Fruit fly (Drosophila melanogaster) whole organism, prepupa: ENCODE data around the gene CG10802.

ENCODE experiments used
- Blimp-1 ChIP-seq: fragments of 200-800 bp; sonication (Bioruptor generic); optimal IDR thresholded peaks from 3 replicates; lab custom pipeline; 2017; ENCODE audit warnings: missing biosample characterization, missing genetic modification characterization, mild to moderate bottlenecking, moderate library complexity, missing genetic modification reagents
- CG10631 ChIP-seq: fragments of 200-800 bp; sonication (Bioruptor generic); optimal IDR thresholded peaks from 2 replicates; lab custom pipeline; 2016; ENCODE audit warnings: missing biosample characterization, missing genetic modification characterization
- CG10669 ChIP-seq: fragments of 200-800 bp; sonication (Bioruptor generic); optimal IDR thresholded peaks from 3 replicates; lab custom pipeline; 2018; ENCODE audit warnings: missing biosample characterization, mild to moderate bottlenecking, missing genetic modification characterization, moderate library complexity
- CG11294 ChIP-seq: fragments of 200-800 bp; sonication (Bioruptor generic); IDR thresholded peaks from 2 replicates; pipeline ENCODE4 v1.3.6; 2022; ENCODE audit warnings: missing biosample characterization, missing genetic modification characterization
- CG11762 ChIP-seq: fragments of 200-800 bp; sonication (Bioruptor generic); optimal IDR thresholded peaks from 3 replicates; lab custom pipeline; 2016; ENCODE audit warnings: missing biosample characterization, missing genetic modification characterization; ENCODE audit not compliant: insufficient read depth
- CG11902 ChIP-seq: fragments of 200-800 bp; sonication (Bioruptor generic); optimal IDR thresholded peaks from 3 replicates; lab custom pipeline; 2016; ENCODE audit warnings: missing biosample characterization, missing genetic modification characterization
- CG15336 ChIP-seq: fragments of 200-800 bp; sonication (Bioruptor generic); IDR thresholded peaks from 2 replicates; pipeline ENCODE4 v1.3.6; 2022; ENCODE audit warnings: missing biosample characterization, missing genetic modification characterization
- CG1621 ChIP-seq: fragments of 200-800 bp; sonication (Bioruptor generic); optimal IDR thresholded peaks from 3 replicates; lab custom pipeline; 2018; ENCODE audit warnings: missing biosample characterization, mild to moderate bottlenecking, missing genetic modification characterization
- CG16779 ChIP-seq: fragments of 200-800 bp; sonication (Bioruptor generic); optimal IDR thresholded peaks from 3 replicates; lab custom pipeline; 2017; ENCODE audit warnings: missing biosample characterization, mild to moderate bottlenecking, missing genetic modification characterization
- CG3032 ChIP-seq: fragments of 200-800 bp; optimal IDR thresholded peaks from 2 replicates; lab custom pipeline; 2019; ENCODE audit warnings: missing biosample characterization, mild to moderate bottlenecking, missing genetic modification characterization, moderate library complexity
- CG31627 ChIP-seq: fragments of 200-800 bp; sonication (Bioruptor generic); optimal IDR thresholded peaks from 3 replicates; lab custom pipeline; 2016; ENCODE audit warnings: missing biosample characterization, missing genetic modification characterization
- CG32006 ChIP-seq: fragments of 200-800 bp; sonication (Bioruptor generic); optimal IDR thresholded peaks from 3 replicates; lab custom pipeline; 2017; ENCODE audit warnings: missing biosample characterization, mild to moderate bottlenecking, missing genetic modification characterization
- CG34406 ChIP-seq: fragments of 200-800 bp; sonication (Bioruptor generic); optimal IDR thresholded peaks from 3 replicates; lab custom pipeline; 2016; ENCODE audit warnings: missing biosample characterization, missing genetic modification characterization
- CG3919 ChIP-seq: fragments of 200-800 bp; sonication (Bioruptor generic); optimal IDR thresholded peaks from 3 replicates; lab custom pipeline; 2016; ENCODE audit warnings: missing biosample characterization, missing genetic modification characterization
- CG4318 ChIP-seq: fragments of 200-800 bp; sonication (Bioruptor generic); optimal IDR thresholded peaks from 3 replicates; lab custom pipeline; 2017; ENCODE audit warnings: missing biosample characterization, mild to moderate bottlenecking, missing genetic modification characterization
- CG6163 ChIP-seq: fragments of 200-800 bp; sonication (Bioruptor generic); IDR thresholded peaks from 3 replicates; pipeline ENCODE4 v1.3.6; 2022; ENCODE audit warnings: missing biosample characterization, missing genetic modification characterization
- CG6792 ChIP-seq: fragments of 200-800 bp; sonication (Bioruptor generic); optimal IDR thresholded peaks from 3 replicates; lab custom pipeline; 2016; ENCODE audit warnings: missing biosample characterization, missing genetic modification characterization
- CG6808 ChIP-seq: fragments of 200-800 bp; sonication (Bioruptor generic); optimal IDR thresholded peaks from 3 replicates; lab custom pipeline; 2017; ENCODE audit warnings: missing biosample characterization, missing genetic modification characterization, mild to moderate bottlenecking, moderate library complexity, missing genetic modification reagents
- CG6854 ChIP-seq: fragments of 200-800 bp; sonication (Bioruptor generic); optimal IDR thresholded peaks from 2 replicates; lab custom pipeline; 2017; ENCODE audit warnings: missing biosample characterization, mild to moderate bottlenecking, missing genetic modification characterization
- CG8119 ChIP-seq: fragments of 200-800 bp; sonication (Bioruptor generic); IDR thresholded peaks from 3 replicates; pipeline ENCODE4 v1.3.6; 2022; ENCODE audit warnings: missing biosample characterization, missing genetic modification characterization
- CG8319 ChIP-seq: fragments of 200-800 bp; sonication (Bioruptor generic); optimal IDR thresholded peaks from 3 replicates; lab custom pipeline; 2016; ENCODE audit warnings: missing biosample characterization, missing genetic modification characterization
- CG9139 ChIP-seq: fragments of 200-800 bp; sonication (Bioruptor generic); optimal IDR thresholded peaks from 3 replicates; lab custom pipeline; 2017; ENCODE audit warnings: missing biosample characterization, mild to moderate bottlenecking, missing genetic modification characterization
- Eip75B ChIP-seq: fragments of 200-800 bp; sonication (Bioruptor generic); optimal IDR thresholded peaks from 3 replicates; lab custom pipeline; 2016; ENCODE audit warnings: missing biosample characterization, missing genetic modification characterization
- Eip78C ChIP-seq: fragments of 200-800 bp; sonication (Bioruptor generic); peaks from one replicate; lab custom pipeline; 2016; ENCODE audit warnings: missing biosample characterization, missing genetic modification characterization
- Eip93F ChIP-seq: fragments of 200-800 bp; sonication (Bioruptor generic); optimal IDR thresholded peaks from 2 replicates; lab custom pipeline; 2016; ENCODE audit warnings: missing biosample characterization, mild to moderate bottlenecking, missing genetic modification characterization
- Ets21C ChIP-seq: fragments of 200-800 bp; sonication (Bioruptor generic); optimal IDR thresholded peaks from 3 replicates; lab custom pipeline; 2016; ENCODE audit warnings: missing biosample characterization, missing genetic modification characterization
- Gug ChIP-seq: fragments of 200-800 bp; sonication (Bioruptor generic); IDR thresholded peaks from 2 replicates; pipeline ENCODE4 v1.3.6; 2022; ENCODE audit warnings: missing biosample characterization, missing genetic modification characterization
- Hr38 ChIP-seq: sonication (Bioruptor generic); optimal IDR thresholded peaks from 2 replicates; lab custom pipeline; 2016; ENCODE audit warnings: missing biosample characterization, missing genetic modification characterization
- Hr4 ChIP-seq: fragments of 200-800 bp; sonication (Bioruptor generic); optimal IDR thresholded peaks from 3 replicates; lab custom pipeline; 2016; ENCODE audit warnings: missing biosample characterization, missing genetic modification characterization
- Lpt ChIP-seq: fragments of 200-800 bp; sonication (Bioruptor generic); optimal IDR thresholded peaks from 3 replicates; lab custom pipeline; 2016; ENCODE audit warnings: missing biosample characterization, missing genetic modification characterization
- Met ChIP-seq: fragments of 200-800 bp; sonication (Bioruptor generic); optimal IDR thresholded peaks from 3 replicates; lab custom pipeline; 2016; ENCODE audit warnings: missing biosample characterization, missing genetic modification characterization
- Sox102F ChIP-seq: fragments of 200-800 bp; sonication (Bioruptor generic); optimal IDR thresholded peaks from 2 replicates; lab custom pipeline; 2016; ENCODE audit warnings: missing biosample characterization, mild to moderate bottlenecking, missing genetic modification characterization
- Sox14 ChIP-seq: fragments of 200-800 bp; sonication (Bioruptor generic); optimal IDR thresholded peaks from 3 replicates; lab custom pipeline; 2016; ENCODE audit warnings: missing biosample characterization, missing genetic modification characterization
- achi ChIP-seq: fragments of 200-800 bp; sonication (Bioruptor generic); optimal IDR thresholded peaks from 3 replicates; lab custom pipeline; 2016; ENCODE audit warnings: missing biosample characterization, missing genetic modification characterization
- acj6 ChIP-seq: fragments of 200-800 bp; sonication (Bioruptor generic); optimal IDR thresholded peaks from 3 replicates; lab custom pipeline; 2016; ENCODE audit warnings: missing biosample characterization, missing genetic modification characterization
- cyc ChIP-seq: fragments of 200-800 bp; sonication (Bioruptor generic); optimal IDR thresholded peaks from 3 replicates; lab custom pipeline; 2016; ENCODE audit warnings: missing biosample characterization, missing genetic modification characterization
- dac ChIP-seq: fragments of 200-800 bp; sonication (Bioruptor generic); optimal IDR thresholded peaks from 2 replicates; lab custom pipeline; 2017; ENCODE audit warnings: missing biosample characterization, mild to moderate bottlenecking, missing genetic modification characterization
- dsx ChIP-seq: fragments of 200-800 bp; optimal IDR thresholded peaks from 3 replicates; lab custom pipeline; 2019; ENCODE audit warnings: missing biosample characterization, mild to moderate bottlenecking, missing genetic modification characterization, moderate library complexity; ENCODE audit not compliant: poor library complexity, severe bottlenecking
- eg ChIP-seq: fragments of 200-800 bp; sonication (Bioruptor generic); IDR thresholded peaks from 3 replicates; pipeline ENCODE4 v1.3.6; 2022; ENCODE audit warnings: missing biosample characterization, missing genetic modification characterization
- esn ChIP-seq: fragments of 200-800 bp; sonication (Bioruptor generic); optimal IDR thresholded peaks from 2 replicates; lab custom pipeline; 2016; ENCODE audit warnings: missing biosample characterization, mild to moderate bottlenecking, missing genetic modification characterization, moderate library complexity
- fd59A ChIP-seq: fragments of 200-800 bp; sonication (Bioruptor generic); optimal IDR thresholded peaks from 2 replicates; lab custom pipeline; 2017; ENCODE audit warnings: missing biosample characterization, mild to moderate bottlenecking, missing genetic modification characterization, missing genetic modification reagents
- fkh ChIP-seq: fragments of 200-800 bp; sonication (Bioruptor generic); optimal IDR thresholded peaks from 3 replicates; lab custom pipeline; 2017; ENCODE audit warnings: missing biosample characterization, mild to moderate bottlenecking, missing genetic modification characterization, moderate library complexity
- net ChIP-seq: fragments of 200-800 bp; sonication (Bioruptor generic); optimal IDR thresholded peaks from 3 replicates; lab custom pipeline; 2016; ENCODE audit warnings: missing biosample characterization, missing genetic modification characterization
- salr ChIP-seq, 2 experiments: fragments of 200-800 bp; sonication (Bioruptor generic); optimal IDR thresholded peaks; 3 replicates each; lab custom pipeline; 2016 to 2018; ENCODE audit warnings: missing biosample characterization in 2 of 2, missing genetic modification characterization in 2 of 2, mild to moderate bottlenecking in 1 of 2
- ss ChIP-seq, 2 experiments: fragments of 200-800 bp; sonication (Bioruptor generic); optimal IDR thresholded peaks; 2 replicates in 1 of 2; 3 replicates in 1 of 2; lab custom pipeline; 2017 to 2018; ENCODE audit warnings: mild to moderate bottlenecking in 2 of 2, missing biosample characterization in 2 of 2, missing genetic modification characterization in 2 of 2, moderate library complexity in 1 of 2
- svp ChIP-seq: fragments of 200-800 bp; sonication (Bioruptor generic); peaks from one replicate; lab custom pipeline; 2016; ENCODE audit warnings: missing biosample characterization, missing genetic modification characterization
- topi ChIP-seq: fragments of 200-800 bp; sonication (Bioruptor generic); optimal IDR thresholded peaks from 3 replicates; lab custom pipeline; 2016; ENCODE audit warnings: missing biosample characterization, missing genetic modification characterization
- vri ChIP-seq: fragments of 200-800 bp; sonication (Bioruptor generic); optimal IDR thresholded peaks from 3 replicates; lab custom pipeline; 2016; ENCODE audit warnings: missing biosample characterization, mild to moderate bottlenecking, missing genetic modification characterization

Gene CG10802

dm6 chrX:3446157-3446556 lies 36.6 kb upstream of the CG10802 start:
- TF ChIP-seq svp = no peak
- no peak for TF ChIP-seq CG6792
- TF ChIP-seq CG34406 (GFP tag; lab: Kevin White, UChicago) = no peak
- TF ChIP-seq CG6808 (GFP tag; lab: Kevin White, UChicago) = no peak
- TF ChIP-seq dsx (GFP tag; lab: Kevin White, UChicago) = no peak
- no peak for TF ChIP-seq Eip75B (GFP tag; lab: Kevin White, UChicago)
- TF ChIP-seq Ets21C (GFP tag; lab: Kevin White, UChicago) = no peak
- TF ChIP-seq net (GFP tag; lab: Kevin White, UChicago) = no peak
- TF ChIP-seq CG11902 = no peak
- no peak for TF ChIP-seq acj6 (GFP tag; lab: Kevin White, UChicago)
- TF ChIP-seq CG11294 (GFP tag; lab: Robert Waterston, UW) = no peak
- TF ChIP-seq CG6163 (GFP tag; lab: Robert Waterston, UW) = no peak
- no peak for TF ChIP-seq CG31627 (GFP tag; lab: Kevin White, UChicago)
- TF ChIP-seq achi (GFP tag; lab: Kevin White, UChicago) = no peak

DNA sequence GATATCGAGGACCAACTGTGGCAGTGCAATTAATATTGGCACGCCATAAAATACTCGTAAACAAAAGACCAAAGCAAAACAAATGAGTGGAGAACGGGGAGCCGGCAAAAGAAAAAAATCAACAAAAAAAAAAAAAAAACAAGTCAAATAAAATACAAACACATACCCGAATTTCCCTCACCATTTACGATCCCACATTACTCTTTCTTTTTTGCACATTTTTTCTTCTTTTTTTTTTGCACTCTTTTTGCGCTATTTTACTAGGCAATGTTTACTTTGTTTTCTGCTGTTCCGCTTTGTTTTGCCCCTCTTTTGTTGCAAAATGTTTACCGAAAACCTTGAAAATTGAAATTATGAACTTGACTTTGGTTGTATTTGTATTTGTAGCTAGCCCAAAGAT lies 36.1 kb upstream of the CG10802 start:
- TF ChIP-seq CG8119 (GFP tag; lab: Robert Waterston, UW) = peak; percentile 34; the same call in 1 of the 3 replicates
- TF ChIP-seq Ets21C (GFP tag; lab: Kevin White, UChicago) = no peak
- no peak for TF ChIP-seq CG10631 (GFP tag; lab: Kevin White, UChicago)
- TF ChIP-seq Hr38 = no peak
- no peak for TF ChIP-seq CG6808 (GFP tag; lab: Kevin White, UChicago)
- TF ChIP-seq Met (GFP tag; lab: Kevin White, UChicago) = no peak
- TF ChIP-seq CG4318 (GFP tag; lab: Kevin White, UChicago) = no peak
- peak; percentile 57; the same call in 2 of the 3 replicates for TF ChIP-seq CG6163 (GFP tag; lab: Robert Waterston, UW)
- no peak for TF ChIP-seq acj6 (GFP tag; lab: Kevin White, UChicago)
- no peak for TF ChIP-seq fd59A (GFP tag; lab: Kevin White, UChicago)
- TF ChIP-seq Lpt (GFP tag; lab: Kevin White, UChicago) = no peak
- TF ChIP-seq CG11762 (GFP tag; lab: Kevin White, UChicago) = no peak
- no peak for TF ChIP-seq CG6854 (GFP tag; lab: Kevin White, UChicago)
- TF ChIP-seq fkh (GFP tag; lab: Kevin White, UChicago) = no peak
- no peak for TF ChIP-seq Sox14
- no peak for TF ChIP-seq CG31627 (GFP tag; lab: Kevin White, UChicago)
- TF ChIP-seq CG10669 = no peak
- TF ChIP-seq ss (GFP tag; optimal IDR thresholded peaks at IDR 0.05; lab: Kevin White, UChicago) = no peak
- TF ChIP-seq dsx (GFP tag; lab: Kevin White, UChicago) = no peak
- no peak for TF ChIP-seq Hr4 (GFP tag; lab: Kevin White, UChicago)
- peak in 1 of 2 experiments; percentile 2 for TF ChIP-seq salr (GFP tag; optimal IDR thresholded peaks at IDR 0.05; lab: Kevin White, UChicago)
- no peak for TF ChIP-seq CG6792
- no peak for TF ChIP-seq CG32006 (GFP tag; lab: Kevin White, UChicago)
- TF ChIP-seq achi (GFP tag; lab: Kevin White, UChicago) = no peak
- TF ChIP-seq topi (GFP tag; lab: Kevin White, UChicago) = no peak
- TF ChIP-seq Gug (GFP tag; lab: Robert Waterston, UW) = no peak
- no peak for TF ChIP-seq Eip75B (GFP tag; lab: Kevin White, UChicago)
- no peak for TF ChIP-seq CG16779
- peak; percentile 32 for TF ChIP-seq vri (GFP tag; lab: Kevin White, UChicago)
- TF ChIP-seq dac (GFP tag; lab: Kevin White, UChicago) = no peak
- TF ChIP-seq Blimp-1 (GFP tag; lab: Kevin White, UChicago) = no peak
- no peak for TF ChIP-seq CG34406 (GFP tag; lab: Kevin White, UChicago)
- peak; percentile 18 for TF ChIP-seq Eip78C
- no peak for TF ChIP-seq CG3032 (tag; lab: Kevin White, UChicago)
- TF ChIP-seq Eip93F (GFP tag; lab: Kevin White, UChicago) = no peak
- no peak for TF ChIP-seq esn (GFP tag; lab: Kevin White, UChicago)
- no peak for TF ChIP-seq Sox102F (GFP tag; lab: Kevin White, UChicago)
- peak; percentile 32; the same call in 1 of the 2 replicates for TF ChIP-seq CG15336
- no peak for TF ChIP-seq cyc (GFP tag; lab: Kevin White, UChicago)
- 0 out of 3 replicates have a peak, but pooled peaks have one; percentile 20 for TF ChIP-seq eg
- TF ChIP-seq CG3919 (GFP tag; lab: Kevin White, UChicago) = no peak
- TF ChIP-seq CG1621 (tag; lab: Kevin White, UChicago) = no peak
- TF ChIP-seq CG11294 (GFP tag; lab: Robert Waterston, UW) = no peak
- no peak for TF ChIP-seq CG9139 (GFP tag; lab: Kevin White, UChicago)
- no peak for TF ChIP-seq CG8319 (GFP tag; lab: Kevin White, UChicago)
